Worm (Caenorhabditis elegans): ENCODE data around the gene epc-1.

The epc-1 gene

ce11 chrIII:12598418-12599330 lies 9.7 kb downstream of the epc-1 start (continued):
- TF ChIP-seq pha-4 (tag; optimal IDR thresholded peaks at IDR 0.05), result no peak
- TF ChIP-seq bed-1 (GFP tag; IDR thresholded peaks at IDR 0.05), result no peak
- peak; percentile 87; the same call in 1 of the 2 replicates for TF ChIP-seq ceh-58 (GFP tag; IDR thresholded peaks at IDR 0.05)
- no peak for TF ChIP-seq sptf-2 (GFP tag; optimal IDR thresholded peaks at IDR 0.05)
- TF ChIP-seq bed-2 (GFP tag; IDR thresholded peaks at IDR 0.05), result no peak
- no peak for TF ChIP-seq C17E4.6 (GFP tag; IDR thresholded peaks at IDR 0.05)
- TF ChIP-seq nfya-1 (tag; optimal IDR thresholded peaks at IDR 0.05; ENCODE audit: borderline replicate concordance, insufficient read depth), result no peak
- TF ChIP-seq repo-1 (tag; optimal IDR thresholded peaks at IDR 0.05), result peak; percentile 54
- TF ChIP-seq ZK185.1 (tag; optimal IDR thresholded peaks at IDR 0.05; ENCODE audit: poor library complexity, severe bottlenecking), result peak; percentile 79
- TF ChIP-seq nfyb-1 (GFP tag; IDR thresholded peaks at IDR 0.05), result peak; percentile 75
- peak; percentile 66 for TF ChIP-seq mel-28 (tag; optimal IDR thresholded peaks at IDR 0.05; ENCODE audit: borderline replicate concordance)
- peak; percentile 35 for TF ChIP-seq K11D2.4 (GFP tag; IDR thresholded peaks at IDR 0.05)
- TF ChIP-seq dpl-1 (GFP tag; optimal IDR thresholded peaks at IDR 0.05), result no peak
- peak in 1 of 2 experiments; percentile 10 for TF ChIP-seq let-607 (tag; optimal IDR thresholded peaks at IDR 0.05)
- TF ChIP-seq lin-26 (GFP tag; IDR thresholded peaks at IDR 0.05), result no peak
- 0 out of 2 replicates have a peak, but pooled peaks have one; percentile 59 for TF ChIP-seq egl-18 (GFP tag; IDR thresholded peaks at IDR 0.05)
- TF ChIP-seq ztf-26 (tag; optimal IDR thresholded peaks at IDR 0.05), result peak; percentile 11
- no peak for TF ChIP-seq nfya-2 (GFP tag; IDR thresholded peaks at IDR 0.05)
- TF ChIP-seq egrh-3 (GFP tag; IDR thresholded peaks at IDR 0.05), result peak; percentile 61; the same call in 1 of the 2 replicates
- peak; percentile 31 for TF ChIP-seq efl-1 (GFP tag; optimal IDR thresholded peaks at IDR 0.05)
- TF ChIP-seq lir-1 (GFP tag; conservative IDR thresholded peaks at IDR 0.05), result peak; percentile 38; the same call in 1 of the 2 replicates
- TF ChIP-seq sea-2 (GFP tag; IDR thresholded peaks at IDR 0.05), result no peak
- TF ChIP-seq hmg-1.2 (GFP tag; IDR thresholded peaks at IDR 0.05), result peak; percentile 84
- TF ChIP-seq Y53F4B.3 (GFP tag; IDR thresholded peaks at IDR 0.05), result no peak
- TF ChIP-seq ztf-3 (GFP tag; optimal IDR thresholded peaks at IDR 0.05), result no peak
- TF ChIP-seq rec-8 (tag; optimal IDR thresholded peaks at IDR 0.05), result no peak
- TF ChIP-seq akir-1 (GFP tag; optimal IDR thresholded peaks at IDR 0.05), result no peak
- no peak for TF ChIP-seq ztf-22 (GFP tag; optimal IDR thresholded peaks at IDR 0.05)
- peak; percentile 68 for TF ChIP-seq nhr-27 (tag; optimal IDR thresholded peaks at IDR 0.05)
- no peak for TF ChIP-seq ccch-3 (GFP tag; optimal IDR thresholded peaks at IDR 0.05)
- TF ChIP-seq snpc-1.3 (tag; optimal IDR thresholded peaks at IDR 0.05; ENCODE audit: insufficient read depth), result no peak
- peak; percentile 13 for TF ChIP-seq xnd-1 (tag; optimal IDR thresholded peaks at IDR 0.05)
- peak; percentile 66 for TF ChIP-seq K12H6.12 (tag; optimal IDR thresholded peaks at IDR 0.05)
- TF ChIP-seq Y56A3A.18 (GFP tag; IDR thresholded peaks at IDR 0.05), result peak; percentile 70
- no peak for TF ChIP-seq rcor-1 (GFP tag; IDR thresholded peaks at IDR 0.05)

- 0 out of 2 replicates have a peak, but pooled peaks have one; percentile 17 for TF ChIP-seq hmg-1.2 (GFP tag; IDR thresholded peaks at IDR 0.05)
- TF ChIP-seq lag-1 (GFP tag; IDR thresholded peaks at IDR 0.05), result no peak
- no peak for TF ChIP-seq ama-1 (optimal IDR thresholded peaks at IDR 0.05)
- TF ChIP-seq ama-1 (GFP tag; optimal IDR thresholded peaks at IDR 0.05), result no peak
Observed at ce11 chrIII:12595640-12596039, 12.7 kb downstream of the epc-1 start.
